Worm (Caenorhabditis elegans): ENCODE results near the gene F23D12.11.

DNA sequence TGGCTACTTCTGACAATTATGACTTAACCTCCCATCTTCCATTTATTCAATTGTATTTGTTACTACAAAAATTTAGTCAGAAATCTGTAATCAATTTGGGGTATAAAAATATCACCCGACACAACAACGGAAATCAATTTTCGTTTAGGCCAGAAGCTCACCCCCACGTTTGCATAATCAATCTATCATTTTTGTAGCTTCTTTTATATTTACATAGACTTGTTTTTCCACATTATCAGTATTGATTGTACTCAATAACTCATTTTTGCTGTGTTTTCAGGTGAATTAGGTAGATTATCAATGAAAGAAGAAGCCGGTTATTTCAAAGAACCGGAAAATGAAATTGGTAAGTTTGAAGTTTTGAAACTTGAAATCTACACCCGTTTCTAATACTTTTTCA, 49.2 kb upstream of the F23D12.11 start, which contains the start of gene M163.5:
- TF ChIP-seq ama-1 (optimal IDR thresholded peaks at IDR 0.05) (no peak), hmbx-1 (tag; optimal IDR thresholded peaks at IDR 0.05) (no peak), hmg-4 (GFP tag; optimal IDR thresholded peaks at IDR 0.05) (no peak), flt-1 (GFP tag; IDR thresholded peaks at IDR 0.05) (no peak), hnd-1 (tag; optimal IDR thresholded peaks at IDR 0.05) (no peak), ceh-36 (tag; optimal IDR thresholded peaks at IDR 0.05) (no peak), F13C5.2 (tag; optimal IDR thresholded peaks at IDR 0.05) (no peak)

Measured in whole organism, early embryonic.